Fruit fly (Drosophila melanogaster) whole organism, wandering third instar larva: ENCODE results near the gene St2.

Experiments used
- Rel ChIP-seq, 2 experiments: fragments of 200-800 bp; sonication (Bioruptor generic) in 1 of 2; optimal IDR thresholded peaks; 2 replicates in 1 of 2; 3 replicates in 1 of 2; lab custom pipeline; 2016 to 2019; ENCODE audit warnings: mild to moderate bottlenecking in 2 of 2, missing biosample characterization in 2 of 2, missing genetic modification characterization in 2 of 2, moderate library complexity in 1 of 2
- fru ChIP-seq: fragments of 200-800 bp; sonication (Bioruptor generic); optimal IDR thresholded peaks from 3 replicates; lab custom pipeline; 2016; ENCODE audit warnings: missing biosample characterization, mild to moderate bottlenecking, missing genetic modification characterization
- h ChIP-seq: fragments of 200-800 bp; sonication (Bioruptor generic); optimal IDR thresholded peaks from 3 replicates; lab custom pipeline; 2016; ENCODE audit warnings: missing biosample characterization, mild to moderate bottlenecking, missing genetic modification characterization
- pan ChIP-seq: fragments of >200 bp; optimal IDR thresholded peaks from 2 replicates; lab custom pipeline; 2017
- psq ChIP-seq: fragments of 200-800 bp; sonication (Bioruptor generic); optimal IDR thresholded peaks from 3 replicates; lab custom pipeline; 2017; ENCODE audit warnings: missing biosample characterization, mild to moderate bottlenecking, missing genetic modification characterization, moderate library complexity

DNA sequence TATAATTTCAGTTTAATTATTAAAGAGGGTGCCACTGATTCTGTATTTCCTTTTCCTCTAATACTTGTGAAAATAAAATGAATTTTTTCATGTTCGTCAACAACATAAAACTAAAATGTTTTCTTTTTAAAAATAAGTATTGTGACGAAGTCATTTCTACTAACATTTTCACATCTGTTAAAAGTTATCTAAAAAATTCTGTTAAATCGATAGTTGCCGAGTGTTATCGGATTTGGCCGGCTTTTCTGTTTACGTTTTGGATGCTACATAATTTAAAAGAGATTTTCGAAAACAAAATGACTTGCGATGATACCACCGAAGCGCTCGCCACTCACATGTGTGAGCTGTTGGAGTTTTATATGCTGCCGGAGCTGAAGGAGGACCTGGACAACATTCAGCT lies 3.2 kb downstream of the St2 start, which contains the start of gene CG16734:
- TF ChIP-seq pan (no peak), psq (GFP tag; lab: Kevin White, UChicago) (no peak), fru (GFP tag; lab: Kevin White, UChicago) (no peak), Rel (GFP tag; optimal IDR thresholded peaks at IDR 0.05; lab: Kevin White, UChicago) (no peak), Rel (tag; optimal IDR thresholded peaks at IDR 0.05; lab: Kevin White, UChicago) (no peak), h (GFP tag; lab: Kevin White, UChicago) (no peak)
